Fruit fly (Drosophila melanogaster) whole organism: ENCODE measurements around the gene Mco3.

Experiments used
- CG8478 ChIP-seq: fragments of >200 bp; optimal IDR thresholded peaks from 2 replicates; lab custom pipeline; 2018; ENCODE audit warnings: inconsistent platforms
- Dll ChIP-seq: fragments of >200 bp; optimal IDR thresholded peaks from 2 replicates; lab custom pipeline; 2017
- EcR ChIP-seq, 2 experiments: fragments of >200 bp; optimal IDR thresholded peaks; 2 replicates each; lab custom pipeline; 2017; ENCODE audit warnings: missing biosample characterization in 2 of 2, missing genetic modification characterization in 2 of 2, missing genetic modification reagents in 2 of 2
- pan ChIP-seq: fragments of >200 bp; optimal IDR thresholded peaks from 2 replicates; lab custom pipeline; 2017
- psq ChIP-seq: fragments of >200 bp; optimal IDR thresholded peaks from 2 replicates; lab custom pipeline; 2017
- usp ChIP-seq: fragments of >200 bp; optimal IDR thresholded peaks from 2 replicates; lab custom pipeline; 2017; ENCODE audit warnings: missing biosample characterization, missing genetic modification characterization, mixed read lengths

The Mco3 gene

dm6 chr3R:25881915-25882314, 15.4 kb upstream of the Mco3 start, which contains the start of gene SppL:
SppL (plus strand) TSS chr3R:25881984.
- TF ChIP-seq pan (lab: Kevin White, UChicago), result no peak
- no peak for TF ChIP-seq Dll
- no peak for TF ChIP-seq psq (lab: Kevin White, UChicago)
- TF ChIP-seq EcR (GFP tag; optimal IDR thresholded peaks at IDR 0.05; lab: Kevin White, UChicago), result no peak

- no peak for TF ChIP-seq CG8478
- no peak for TF ChIP-seq usp
- no peak for TF ChIP-seq psq (lab: Kevin White, UChicago)
- TF ChIP-seq Dll, result no peak
- TF ChIP-seq pan (lab: Kevin White, UChicago), result no peak
- TF ChIP-seq EcR (GFP tag; optimal IDR thresholded peaks at IDR 0.05; lab: Kevin White, UChicago), result no peak
Observed at dm6 chr3R:25882606-25883266, 14.5 kb upstream of the Mco3 start.

- TF ChIP-seq EcR (GFP tag; optimal IDR thresholded peaks at IDR 0.05; lab: Kevin White, UChicago) (peak in 1 of 2 experiments; percentile 90), pan (lab: Kevin White, UChicago) (no peak), usp (no peak), CG8478 (no peak)
Observed at dm6 chr3R:25883877-25884276, 13.4 kb upstream of the Mco3 start.

dm6 chr3R:25884301-25884700, 13.0 kb upstream of the Mco3 start:
- no peak for TF ChIP-seq usp
- no peak for TF ChIP-seq Dll
- no peak for TF ChIP-seq psq (lab: Kevin White, UChicago)
- no peak for TF ChIP-seq EcR (GFP tag; optimal IDR thresholded peaks at IDR 0.05; lab: Kevin White, UChicago)
- TF ChIP-seq CG8478, result no peak
- TF ChIP-seq pan (lab: Kevin White, UChicago), result no peak

dm6 chr3R:25885136-25885535, 12.1 kb upstream of the Mco3 start:
- TF ChIP-seq EcR (GFP tag; optimal IDR thresholded peaks at IDR 0.05; lab: Kevin White, UChicago) (no peak), usp (no peak), CG8478 (no peak), Dll (no peak), pan (lab: Kevin White, UChicago) (no peak), psq (lab: Kevin White, UChicago) (no peak)

dm6 chr3R:25888307-25889075, 8.8 kb upstream of the Mco3 start, which contains the start of gene Lnk:
Lnk (plus strand) TSS chr3R:25888542.
- TF ChIP-seq CG8478 (peak; percentile 1), EcR (GFP tag; optimal IDR thresholded peaks at IDR 0.05; lab: Kevin White, UChicago) (no peak)

- TF ChIP-seq psq (lab: Kevin White, UChicago), result no peak
- no peak for TF ChIP-seq CG8478
- TF ChIP-seq Dll, result no peak
- TF ChIP-seq pan (lab: Kevin White, UChicago), result no peak
- TF ChIP-seq EcR (GFP tag; optimal IDR thresholded peaks at IDR 0.05; lab: Kevin White, UChicago), result no peak
- TF ChIP-seq usp, result no peak
Observed at dm6 chr3R:25893272-25893671, 4.0 kb upstream of the Mco3 start, which contains the start of gene CG5913. CG5913 (plus strand) TSS chr3R:25893495.

dm6 chr3R:25895522-25895921, 1.8 kb upstream of the Mco3 start, which contains the start of gene Sodq:
Sodq (plus strand) TSS chr3R:25895822.
- no peak for TF ChIP-seq EcR (GFP tag; optimal IDR thresholded peaks at IDR 0.05; lab: Kevin White, UChicago)
- TF ChIP-seq CG8478, result no peak
- TF ChIP-seq psq (lab: Kevin White, UChicago), result no peak
- no peak for TF ChIP-seq usp
- no peak for TF ChIP-seq pan (lab: Kevin White, UChicago)
- TF ChIP-seq Dll, result no peak

- TF ChIP-seq Dll (no peak), usp (no peak), psq (lab: Kevin White, UChicago) (no peak), EcR (GFP tag; optimal IDR thresholded peaks at IDR 0.05; lab: Kevin White, UChicago) (no peak), CG8478 (no peak), pan (lab: Kevin White, UChicago) (no peak)
Observed at dm6 chr3R:25899690-25900089, 2.4 kb downstream of the Mco3 start, which contains the start of gene CG31091. CG31091 (plus strand) TSS chr3R:25899903.

- no peak for TF ChIP-seq pan (lab: Kevin White, UChicago)
- no peak for TF ChIP-seq EcR (GFP tag; optimal IDR thresholded peaks at IDR 0.05; lab: Kevin White, UChicago)
- TF ChIP-seq usp, result no peak
- TF ChIP-seq CG8478, result no peak
- TF ChIP-seq psq (lab: Kevin White, UChicago), result no peak
- no peak for TF ChIP-seq Dll
Observed at dm6 chr3R:25902343-25902742, 5.1 kb downstream of the Mco3 start, which contains the start of gene CG31089. CG31089 (plus strand) TSS chr3R:25902643.

- TF ChIP-seq psq (lab: Kevin White, UChicago) (no peak), CG8478 (no peak), pan (lab: Kevin White, UChicago) (no peak), usp (no peak), EcR (GFP tag; optimal IDR thresholded peaks at IDR 0.05; lab: Kevin White, UChicago) (no peak), Dll (no peak)
Observed at dm6 chr3R:25906722-25907121, 9.4 kb downstream of the Mco3 start, which contains the start of gene kumpel. kumpel (plus strand) TSS chr3R:25907022.

- TF ChIP-seq pan (lab: Kevin White, UChicago), result no peak
- no peak for TF ChIP-seq EcR (GFP tag; optimal IDR thresholded peaks at IDR 0.05; lab: Kevin White, UChicago)
- TF ChIP-seq psq (lab: Kevin White, UChicago), result no peak
- no peak for TF ChIP-seq CG8478
- TF ChIP-seq usp, result no peak
- TF ChIP-seq Dll, result no peak
Observed at dm6 chr3R:25919912-25920311, 22.6 kb downstream of the Mco3 start.
